Fruit fly (Drosophila melanogaster) whole organism, embryonic: ENCODE results near the gene CG34303.

Source experiments
- CG11093 ChIP-seq: fragments of 200-800 bp; sonication (Bioruptor generic); IDR thresholded peaks from 3 replicates; pipeline ENCODE4 v1.3.6; 2022; ENCODE audit warnings: missing biosample characterization, missing genetic modification characterization
- CG11456 ChIP-seq: fragments of 200-800 bp; sonication (Bioruptor generic); IDR thresholded peaks from 3 replicates; pipeline ENCODE4 v1.3.6; 2022; ENCODE audit warnings: missing biosample characterization, missing genetic modification characterization
- CG11560 ChIP-seq: fragments of 200-800 bp; sonication (Bioruptor generic); IDR thresholded peaks from 3 replicates; pipeline ENCODE4 v1.3.6; 2022; ENCODE audit warnings: missing biosample characterization, missing genetic modification characterization
- CG11696 ChIP-seq: fragments of 200-800 bp; sonication (Bioruptor generic); IDR thresholded peaks from 2 replicates; pipeline ENCODE4 v1.3.6; 2022; ENCODE audit warnings: missing biosample characterization, missing genetic modification characterization
- CG12071 ChIP-seq: fragments of 200-800 bp; sonication (Bioruptor generic); optimal IDR thresholded peaks from 3 replicates; lab custom pipeline; 2018; ENCODE audit warnings: missing biosample characterization, mild to moderate bottlenecking, missing genetic modification characterization
- CG14441 ChIP-seq: fragments of 200-800 bp; sonication (Bioruptor generic); IDR thresholded peaks from 2 replicates; pipeline ENCODE4 v1.3.6; 2022; ENCODE audit warnings: missing biosample characterization, missing genetic modification characterization
- CG17328 ChIP-seq: fragments of 200-800 bp; sonication (Bioruptor generic); IDR thresholded peaks from 2 replicates; pipeline ENCODE4 v1.3.6; 2022; ENCODE audit warnings: missing biosample characterization, missing genetic modification characterization
- CG18619 ChIP-seq: fragments of 200-800 bp; sonication (Bioruptor generic); optimal IDR thresholded peaks from 3 replicates; lab custom pipeline; 2017; ENCODE audit warnings: missing biosample characterization, mild to moderate bottlenecking, missing genetic modification characterization
- CG2678 ChIP-seq: fragments of 200-800 bp; sonication (Bioruptor generic); optimal IDR thresholded peaks from 3 replicates; lab custom pipeline; 2019; ENCODE audit warnings: missing biosample characterization, mild to moderate bottlenecking, missing genetic modification characterization, moderate library complexity
- CG2875 ChIP-seq: fragments of 200-800 bp; sonication (Bioruptor generic); optimal IDR thresholded peaks from 2 replicates; lab custom pipeline; 2017; ENCODE audit warnings: missing biosample characterization, mild to moderate bottlenecking, missing genetic modification characterization, missing genetic modification reagents
- CG31388 ChIP-seq: fragments of 200-800 bp; sonication (Bioruptor generic); optimal IDR thresholded peaks from 2 replicates; lab custom pipeline; 2016; ENCODE audit warnings: missing biosample characterization, missing genetic modification characterization
- CG34422 ChIP-seq: fragments of 200-800 bp; sonication (Bioruptor generic); IDR thresholded peaks from 3 replicates; pipeline ENCODE4 v1.3.6; 2022; ENCODE audit warnings: missing biosample characterization, missing genetic modification characterization
- CG3726 ChIP-seq: fragments of 200-800 bp; sonication (Bioruptor generic); IDR thresholded peaks from 3 replicates; pipeline ENCODE4, ENCODE4 v1.3.6; 2022; ENCODE audit warnings: missing biosample characterization, missing genetic modification characterization
- CG3995 ChIP-seq: fragments of 200-800 bp; sonication (Bioruptor generic); optimal IDR thresholded peaks from 3 replicates; lab custom pipeline; 2016; ENCODE audit warnings: missing biosample characterization, missing genetic modification characterization
- CG4328 ChIP-seq: fragments of 200-800 bp; sonication (Bioruptor generic); optimal IDR thresholded peaks from 3 replicates; lab custom pipeline; 2017; ENCODE audit warnings: missing biosample characterization, missing genetic modification reagents, missing genetic modification characterization
- CG43689 ChIP-seq: fragments of 200-800 bp; sonication (Bioruptor generic); IDR thresholded peaks from 2 replicates; pipeline ENCODE4 v1.3.6; 2022; ENCODE audit warnings: missing biosample characterization, missing genetic modification characterization
- CG5245 ChIP-seq: fragments of 200-800 bp; sonication (Bioruptor generic); optimal IDR thresholded peaks from 3 replicates; lab custom pipeline; 2016; ENCODE audit warnings: missing biosample characterization, missing genetic modification characterization
- CG7963 ChIP-seq: fragments of 200-800 bp; sonication (Bioruptor generic); IDR thresholded peaks from 3 replicates; pipeline ENCODE4 v1.3.6; 2022; ENCODE audit warnings: missing biosample characterization, missing genetic modification characterization; ENCODE audit not compliant: partially characterized antibody
- CG8290 ChIP-seq, 3 experiments: fragments of 200-800 bp; sonication (Bioruptor generic); optimal IDR thresholded peaks; 2 replicates each; lab custom pipeline; 2016 to 2019; ENCODE audit warnings: missing biosample characterization in 3 of 3, missing genetic modification characterization in 3 of 3, mild to moderate bottlenecking in 2 of 3, moderate library complexity in 1 of 3
- CrebB ChIP-seq: fragments of 200-800 bp; sonication (Bioruptor generic); optimal IDR thresholded peaks from 3 replicates; lab custom pipeline; 2018; ENCODE audit warnings: missing biosample characterization, mild to moderate bottlenecking, missing genetic modification characterization
- Dad ChIP-seq: fragments of 200-800 bp; sonication (Bioruptor generic); optimal IDR thresholded peaks from 3 replicates; lab custom pipeline; 2016; ENCODE audit warnings: missing biosample characterization, missing genetic modification characterization
- Dll ChIP-seq: fragments of 200-800 bp; sonication (Bioruptor generic); IDR thresholded peaks from 4 replicates; pipeline ENCODE4 v1.3.6; 2022; ENCODE audit warnings: missing biosample characterization, missing genetic modification characterization; ENCODE audit not compliant: partially characterized antibody
- Doc2 ChIP-seq: fragments of 200-800 bp; sonication (Bioruptor generic); IDR thresholded peaks from 2 replicates; pipeline ENCODE4 v1.3.6; 2022; ENCODE audit warnings: missing biosample characterization, missing genetic modification characterization
- Fer3 ChIP-seq: fragments of 200-800 bp; sonication (Bioruptor generic); optimal IDR thresholded peaks from 2 replicates; lab custom pipeline; 2018; ENCODE audit warnings: missing biosample characterization, mild to moderate bottlenecking, missing genetic modification characterization, moderate library complexity
- Gsc ChIP-seq: fragments of 200-800 bp; sonication (Bioruptor generic); IDR thresholded peaks from 2 replicates; pipeline ENCODE4 v1.3.6; 2022; ENCODE audit warnings: missing biosample characterization, missing genetic modification characterization
- NC2β ChIP-seq: fragments of 200-800 bp; sonication (Bioruptor generic); optimal IDR thresholded peaks from 2 replicates; lab custom pipeline; 2016; ENCODE audit warnings: missing biosample characterization, missing genetic modification characterization
- NfI ChIP-seq: fragments of 200-800 bp; sonication (Bioruptor generic); optimal IDR thresholded peaks from 3 replicates; lab custom pipeline; 2018; ENCODE audit warnings: missing biosample characterization, mild to moderate bottlenecking, missing genetic modification characterization, moderate library complexity
- Optix ChIP-seq: fragments of 200-800 bp; sonication (Bioruptor generic); IDR thresholded peaks from 3 replicates; pipeline ENCODE4 v1.3.6; 2022; ENCODE audit warnings: missing biosample characterization, missing genetic modification characterization
- Ravus ChIP-seq: fragments of 200-800 bp; sonication (Bioruptor generic); IDR thresholded peaks from 2 replicates; pipeline ENCODE4 v1.3.6; 2022; ENCODE audit warnings: missing biosample characterization, missing genetic modification characterization
- Rx ChIP-seq: fragments of 200-800 bp; sonication (Bioruptor generic); IDR thresholded peaks from 2 replicates; pipeline ENCODE4 v1.3.6; 2022; ENCODE audit warnings: missing biosample characterization, missing genetic modification characterization
- Six4 ChIP-seq: fragments of 200-800 bp; sonication (Bioruptor generic); optimal IDR thresholded peaks from 2 replicates; lab custom pipeline; 2016; ENCODE audit warnings: missing biosample characterization, missing genetic modification characterization
- Usf ChIP-seq: fragments of 200-800 bp; sonication (Bioruptor generic); optimal IDR thresholded peaks from 2 replicates; lab custom pipeline; 2017; ENCODE audit warnings: missing genotype, missing biosample characterization, missing genetic modification characterization
- ac ChIP-seq: fragments of 200-800 bp; sonication (Bioruptor generic); optimal IDR thresholded peaks from 3 replicates; lab custom pipeline; 2017; ENCODE audit warnings: missing biosample characterization, mild to moderate bottlenecking, missing genetic modification characterization
- bowl ChIP-seq: fragments of 200-800 bp; sonication (Bioruptor generic); IDR thresholded peaks from 2 replicates; pipeline ENCODE4 v1.3.6; 2022; ENCODE audit warnings: missing biosample characterization, missing genetic modification characterization
- ci ChIP-seq: fragments of 200-800 bp; sonication (Bioruptor generic); IDR thresholded peaks from 3 replicates; pipeline ENCODE4 v1.3.6; 2022; ENCODE audit warnings: missing biosample characterization, missing genetic modification characterization
- crc ChIP-seq: fragments of 200-800 bp; sonication (Bioruptor generic); optimal IDR thresholded peaks from 2 replicates; lab custom pipeline; 2016; ENCODE audit warnings: missing biosample characterization, missing genetic modification characterization
- crol ChIP-seq: fragments of 200-800 bp; sonication (Bioruptor generic); IDR thresholded peaks from 2 replicates; pipeline ENCODE4 v1.3.6; 2022; ENCODE audit warnings: missing biosample characterization, missing genetic modification characterization
- cwo ChIP-seq: fragments of 200-800 bp; sonication (Bioruptor generic); optimal IDR thresholded peaks from 3 replicates; lab custom pipeline; 2017; ENCODE audit warnings: missing biosample characterization, missing genetic modification characterization, mild to moderate bottlenecking, moderate library complexity, missing genetic modification reagents
- dysf ChIP-seq: fragments of 200-800 bp; sonication (Bioruptor generic); IDR thresholded peaks from 3 replicates; pipeline ENCODE4 v1.3.6; 2022; ENCODE audit warnings: missing biosample characterization, missing genetic modification characterization
- ems ChIP-seq: fragments of 200-800 bp; sonication (Bioruptor generic); optimal IDR thresholded peaks from 3 replicates; lab custom pipeline; 2016; ENCODE audit warnings: missing biosample characterization, missing genetic modification characterization
- fd96Cb ChIP-seq: fragments of 200-800 bp; sonication (Bioruptor generic); optimal IDR thresholded peaks from 2 replicates; lab custom pipeline; 2018; ENCODE audit warnings: missing biosample characterization, mild to moderate bottlenecking, missing genetic modification characterization, moderate library complexity
- ftz-f1 ChIP-seq: fragments of 200-800 bp; sonication (Bioruptor generic); optimal IDR thresholded peaks from 2 replicates; lab custom pipeline; 2016; ENCODE audit warnings: missing biosample characterization, missing genetic modification characterization
- grn ChIP-seq: fragments of 200-800 bp; sonication (Bioruptor generic); optimal IDR thresholded peaks from 3 replicates; lab custom pipeline; 2017; ENCODE audit warnings: missing biosample characterization, missing genetic modification characterization
- gt ChIP-seq: fragments of 200-800 bp; sonication (Bioruptor generic); IDR thresholded peaks from 2 replicates; pipeline ENCODE4 v1.3.6; 2022; ENCODE audit warnings: missing biosample characterization, missing genetic modification characterization
- jigr1 ChIP-seq: fragments of 200-800 bp; sonication (Bioruptor generic); IDR thresholded peaks from 3 replicates; pipeline ENCODE4 v1.3.6; 2022; ENCODE audit warnings: missing biosample characterization, missing genetic modification characterization
- jumu ChIP-seq: fragments of 200-800 bp; sonication (Bioruptor generic); optimal IDR thresholded peaks from 3 replicates; lab custom pipeline; 2016; ENCODE audit warnings: missing biosample characterization, missing genetic modification characterization
- ken ChIP-seq: fragments of 200-800 bp; sonication (Bioruptor generic); IDR thresholded peaks from 3 replicates; pipeline ENCODE4 v1.3.6; 2022; ENCODE audit warnings: missing biosample characterization, missing genetic modification characterization
- lmd ChIP-seq: fragments of 200-800 bp; sonication (Bioruptor generic); IDR thresholded peaks from 2 replicates; pipeline ENCODE4 v1.3.6; 2022; ENCODE audit warnings: missing biosample characterization, missing genetic modification characterization
- mam ChIP-seq: fragments of 200-800 bp; sonication (Bioruptor generic); optimal IDR thresholded peaks from 3 replicates; lab custom pipeline; 2016; ENCODE audit warnings: missing biosample characterization, missing genetic modification characterization
- nmo ChIP-seq: fragments of 200-800 bp; sonication (Bioruptor generic); optimal IDR thresholded peaks from 2 replicates; lab custom pipeline; 2018; ENCODE audit warnings: missing biosample characterization, mild to moderate bottlenecking, missing genetic modification characterization, moderate library complexity
- pzg ChIP-seq: fragments of 200-800 bp; sonication (Bioruptor generic); optimal IDR thresholded peaks from 3 replicates; lab custom pipeline; 2018; ENCODE audit warnings: missing biosample characterization, mild to moderate bottlenecking, missing genetic modification characterization, moderate library complexity
- stwl ChIP-seq: fragments of 200-800 bp; sonication (Bioruptor generic); optimal IDR thresholded peaks from 3 replicates; lab custom pipeline; 2018; ENCODE audit warnings: missing biosample characterization, mild to moderate bottlenecking, missing genetic modification characterization, moderate library complexity

The CG34303 gene

dm6 chr3R:10161163-10161562 lies 9.5 kb upstream of the CG34303 start, which contains the start of gene CG6254 (continued):
- no peak for TF ChIP-seq Rx (GFP tag; lab: Robert Waterston, UW)
- TF ChIP-seq pzg (GFP tag; lab: Kevin White, UChicago), result peak; percentile 68
- TF ChIP-seq CG12071, result no peak
- no peak for TF ChIP-seq NC2β
- TF ChIP-seq CG5245 (GFP tag; lab: Kevin White, UChicago), result no peak
- peak; percentile 88 for TF ChIP-seq stwl
- TF ChIP-seq CG11696, result no peak
- no peak for TF ChIP-seq Optix (GFP tag; lab: Robert Waterston, UW)
- TF ChIP-seq CG8290 (GFP tag; optimal IDR thresholded peaks at IDR 0.05; lab: Kevin White, UChicago), result no peak
- TF ChIP-seq CG8290 (tag; optimal IDR thresholded peaks at IDR 0.05; lab: Kevin White, UChicago), result no peak
- 0 out of 4 replicates have a peak, but pooled peaks have one; percentile 32 for TF ChIP-seq Dll
- TF ChIP-seq CG2875 (GFP tag; lab: Kevin White, UChicago), result no peak
- TF ChIP-seq Fer3 (tag; lab: Kevin White, UChicago), result no peak
- no peak for TF ChIP-seq jigr1
- TF ChIP-seq mam (GFP tag; lab: Kevin White, UChicago), result peak; percentile 63
- no peak for TF ChIP-seq CG43689 (GFP tag; lab: Robert Waterston, UW)
- no peak for TF ChIP-seq CG34422 (GFP tag; lab: Robert Waterston, UW)
- no peak for TF ChIP-seq CG17328 (GFP tag; lab: Robert Waterston, UW)
- TF ChIP-seq bowl, result no peak
- no peak for TF ChIP-seq grn (GFP tag; lab: Kevin White, UChicago)
- TF ChIP-seq CG11093 (GFP tag; lab: Robert Waterston, UW), result no peak
- no peak for TF ChIP-seq CG11560
- TF ChIP-seq Dad (GFP tag; lab: Kevin White, UChicago), result no peak
- TF ChIP-seq dysf (GFP tag; lab: Robert Waterston, UW), result 0 out of 3 replicates have a peak, but pooled peaks have one; percentile 31
- TF ChIP-seq crc (GFP tag; lab: Kevin White, UChicago), result no peak
- TF ChIP-seq lmd, result no peak
- no peak for TF ChIP-seq Usf (GFP tag; lab: Kevin White, UChicago)
- TF ChIP-seq ftz-f1 (GFP tag; lab: Kevin White, UChicago), result peak; percentile 76
- no peak for TF ChIP-seq nmo (GFP tag; lab: Kevin White, UChicago)
- no peak for TF ChIP-seq CG31388 (GFP tag; lab: Kevin White, UChicago)
- peak; percentile 36 for TF ChIP-seq CG3995
- peak; percentile 22 for TF ChIP-seq fd96Cb (tag; lab: Kevin White, UChicago)
- no peak for TF ChIP-seq Six4 (GFP tag; lab: Kevin White, UChicago)
- no peak for TF ChIP-seq CG7963
- TF ChIP-seq CG18619 (GFP tag; lab: Kevin White, UChicago), result no peak
- peak; percentile 34; the same call in 1 of the 2 replicates for TF ChIP-seq CG14441
- 0 out of 3 replicates have a peak, but pooled peaks have one; percentile 47 for TF ChIP-seq ci (GFP tag; lab: Robert Waterston, UW)
- TF ChIP-seq Gsc, result no peak
- no peak for TF ChIP-seq Ravus
- no peak for TF ChIP-seq Doc2 (GFP tag; lab: Robert Waterston, UW)
- no peak for TF ChIP-seq cwo
- TF ChIP-seq CG11456 (GFP tag; lab: Robert Waterston, UW), result peak; percentile 77
- TF ChIP-seq ac (GFP tag; lab: Kevin White, UChicago), result no peak
- TF ChIP-seq CG3726 (GFP tag; lab: Robert Waterston, UW), result no peak
- TF ChIP-seq jumu, result no peak
- no peak for TF ChIP-seq gt (GFP tag; lab: Robert Waterston, UW)
- no peak for TF ChIP-seq NfI (GFP tag; lab: Kevin White, UChicago)
- TF ChIP-seq CG2678, result no peak
- TF ChIP-seq CG4328 (GFP tag; lab: Kevin White, UChicago), result no peak
- TF ChIP-seq crol (GFP tag; lab: Robert Waterston, UW), result no peak
- TF ChIP-seq ken (GFP tag; lab: Robert Waterston, UW), result peak; percentile 40; the same call in 1 of the 3 replicates
- TF ChIP-seq ems (GFP tag; lab: Kevin White, UChicago), result peak; percentile 6
- TF ChIP-seq CrebB, result no peak
